Worm (Caenorhabditis elegans): ENCODE data around the gene lro-1.
A peak's percentile ranks its signal among the peaks of the same experiment; 100 is the strongest.

lro-1 gene

ce11 chrX:6291632-6292031 lies 19.7 kb downstream of the lro-1 start, which contains the start of gene lev-9:
TSS of gene lev-9 (minus strand) at chrX:6291732.
- TF ChIP-seq unc-62 (GFP tag; optimal IDR thresholded peaks at IDR 0.05) = no peak
- TF ChIP-seq blmp-1 (tag; optimal IDR thresholded peaks at IDR 0.05; ENCODE audit: insufficient read depth) = no peak
- TF ChIP-seq ztf-1 (GFP tag; conservative IDR thresholded peaks at IDR 0.05) = no peak
- no peak for TF ChIP-seq R02D3.7 (tag; optimal IDR thresholded peaks at IDR 0.05)
- TF ChIP-seq nhr-11 (tag; optimal IDR thresholded peaks at IDR 0.05) = no peak

DNA sequence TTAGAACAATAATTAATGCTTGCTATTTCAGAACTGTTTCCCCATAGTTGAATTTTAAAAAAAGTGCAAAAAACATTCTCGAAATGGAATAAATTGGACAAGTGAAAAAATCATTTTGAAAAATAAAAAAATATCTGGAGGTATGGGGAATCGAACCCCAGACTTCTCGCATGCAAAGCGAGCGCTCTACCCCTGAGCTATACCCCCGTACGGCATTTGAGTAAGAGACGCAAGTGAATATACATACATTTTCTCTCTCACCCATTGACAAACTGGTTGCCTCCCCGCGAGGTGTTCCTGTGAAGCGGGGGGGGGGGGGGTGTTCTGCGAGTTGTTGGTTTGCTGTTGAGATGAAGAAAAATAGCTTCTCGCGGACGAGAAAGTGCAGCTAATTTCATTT lies 20.3 kb downstream of the lro-1 start:
- TF ChIP-seq snpc-4 (tag; optimal IDR thresholded peaks at IDR 0.05) = no peak
- TF ChIP-seq sma-3 (GFP tag; optimal IDR thresholded peaks at IDR 0.05) = peak; percentile 36
- no peak for TF ChIP-seq skn-1 (tag; optimal IDR thresholded peaks at IDR 0.05)
- peak; percentile 15 for TF ChIP-seq ceh-16 (tag; optimal IDR thresholded peaks at IDR 0.05)
- no peak for TF ChIP-seq alr-1 (tag; optimal IDR thresholded peaks at IDR 0.05)
- TF ChIP-seq mbf-1 (tag; optimal IDR thresholded peaks at IDR 0.05) = no peak
- TF ChIP-seq ZK546.5 (tag; optimal IDR thresholded peaks at IDR 0.05) = no peak
- no peak for TF ChIP-seq ceh-82 (tag; optimal IDR thresholded peaks at IDR 0.05)
- peak; percentile 48 for TF ChIP-seq nhr-129 (tag; optimal IDR thresholded peaks at IDR 0.05)
- no peak for TF ChIP-seq blmp-1 (tag; optimal IDR thresholded peaks at IDR 0.05; ENCODE audit: insufficient read depth)
- no peak for TF ChIP-seq nhr-23 (tag; optimal IDR thresholded peaks at IDR 0.05)
- no peak for TF ChIP-seq aly-2 (tag; optimal IDR thresholded peaks at IDR 0.05)
- TF ChIP-seq elt-3 (tag; optimal IDR thresholded peaks at IDR 0.05) = no peak
- TF ChIP-seq mdl-1 (tag; optimal IDR thresholded peaks at IDR 0.05) = no peak
- TF ChIP-seq zag-1 (tag; optimal IDR thresholded peaks at IDR 0.05) = no peak
- peak in 1 of 2 experiments; percentile 47 for TF ChIP-seq lsy-2 (tag; optimal IDR thresholded peaks at IDR 0.05)
- TF ChIP-seq ztf-4 (tag; optimal IDR thresholded peaks at IDR 0.05) = no peak
- TF ChIP-seq peb-1 (tag; optimal IDR thresholded peaks at IDR 0.05) = no peak
- TF ChIP-seq ztf-11 (tag; optimal IDR thresholded peaks at IDR 0.05) = no peak
- TF ChIP-seq nhr-21 (tag; optimal IDR thresholded peaks at IDR 0.05) = peak; percentile 56
- peak; percentile 27 for TF ChIP-seq mab-5 (tag; optimal IDR thresholded peaks at IDR 0.05)
- no peak for TF ChIP-seq nhr-237 (tag; optimal IDR thresholded peaks at IDR 0.05)
- TF ChIP-seq nhr-6 (tag; optimal IDR thresholded peaks at IDR 0.05) = peak; percentile 17
- TF ChIP-seq ama-1 (optimal IDR thresholded peaks at IDR 0.05) = no peak
- peak; percentile 6 for TF ChIP-seq gmeb-1 (tag; optimal IDR thresholded peaks at IDR 0.05)
- peak; percentile 17 for TF ChIP-seq nhr-25 (tag; optimal IDR thresholded peaks at IDR 0.05)
- no peak for TF ChIP-seq nhr-12 (tag; optimal IDR thresholded peaks at IDR 0.05)
- TF ChIP-seq egl-27 (tag; optimal IDR thresholded peaks at IDR 0.05) = no peak
- TF ChIP-seq ztf-1 (GFP tag; conservative IDR thresholded peaks at IDR 0.05) = no peak
- TF ChIP-seq elt-1 (tag; optimal IDR thresholded peaks at IDR 0.05) = no peak
- peak; percentile 59 for TF ChIP-seq lin-11 (tag; optimal IDR thresholded peaks at IDR 0.05)
- peak; percentile 67 for TF ChIP-seq unc-55 (GFP tag; optimal IDR thresholded peaks at IDR 0.05)
- TF ChIP-seq unc-62 (GFP tag; optimal IDR thresholded peaks at IDR 0.05) = no peak
- no peak for TF ChIP-seq nhr-77 (tag; optimal IDR thresholded peaks at IDR 0.05)
- peak; percentile 41 for TF ChIP-seq C34F6.9 (tag; optimal IDR thresholded peaks at IDR 0.05)
- no peak for TF ChIP-seq lin-39 (tag; optimal IDR thresholded peaks at IDR 0.05)
- no peak for TF ChIP-seq R02D3.7 (tag; optimal IDR thresholded peaks at IDR 0.05)
- peak; percentile 50 for TF ChIP-seq Y55F3AM.14 (GFP tag; optimal IDR thresholded peaks at IDR 0.05)
- no peak for TF ChIP-seq dmd-4 (tag; optimal IDR thresholded peaks at IDR 0.05)
- peak; percentile 60 for TF ChIP-seq lin-13 (GFP tag; optimal IDR thresholded peaks at IDR 0.05)
- TF ChIP-seq sma-9 (GFP tag; optimal IDR thresholded peaks at IDR 0.05) = peak; percentile 63
- TF ChIP-seq sma-9 (tag; optimal IDR thresholded peaks at IDR 0.05) = no peak
- TF ChIP-seq crh-2 (tag; optimal IDR thresholded peaks at IDR 0.05) = peak; percentile 52
- TF ChIP-seq nhr-11 (tag; optimal IDR thresholded peaks at IDR 0.05) = no peak
- TF ChIP-seq sem-4 (tag; optimal IDR thresholded peaks at IDR 0.05) = peak; percentile 61
- TF ChIP-seq fos-1 (tag; optimal IDR thresholded peaks at IDR 0.05) = peak; percentile 58
- TF ChIP-seq F13H6.1 (tag; optimal IDR thresholded peaks at IDR 0.05) = peak; percentile 60
- no peak for TF ChIP-seq unc-39 (tag; optimal IDR thresholded peaks at IDR 0.05)
- TF ChIP-seq nhr-10 (tag; optimal IDR thresholded peaks at IDR 0.05) = no peak
